Worm (Caenorhabditis elegans) whole organism, L4 larva: ENCODE measurements around the gene par-3.

Experiments used
- F26F4.8 ChIP-seq: fragments of 200-800 bp; sonication (Bioruptor generic); conservative IDR thresholded peaks from 2 replicates; pipeline ENCODE4 v1.3.6; 2022; ENCODE audit warnings: missing genetic modification characterization, missing compliant biosample characterization
- F49E8.2 ChIP-seq: sonication (generic microtip); optimal IDR thresholded peaks from 2 replicates; lab custom pipeline; 2016; ENCODE audit warnings: missing compliant biosample characterization, mild to moderate bottlenecking, missing genetic modification characterization, borderline replicate concordance
- R02D3.7 ChIP-seq: fragments of 150-350 bp; sonication (generic microtip); optimal IDR thresholded peaks from 3 replicates; lab custom pipeline; 2014; ENCODE audit warnings: missing biosample characterization, missing genetic modification characterization
- T20F7.1 ChIP-seq: fragments of 200-800 bp; sonication (Bioruptor generic); optimal IDR thresholded peaks from 2 replicates; lab custom pipeline; 2018; ENCODE audit warnings: mild to moderate bottlenecking, missing genetic modification characterization, missing compliant biosample characterization
- ZK337.2 ChIP-seq: fragments of 200-800 bp; sonication (Bioruptor generic); IDR thresholded peaks from 2 replicates; pipeline ENCODE4 v1.3.6; 2022; ENCODE audit warnings: missing genetic modification reagents, missing genetic modification characterization, missing compliant biosample characterization
- aha-1 ChIP-seq: fragments of 150-350 bp; peaks from one replicate; lab custom pipeline; 2014; ENCODE audit warnings: missing biosample characterization, missing genetic modification characterization
- aly-2 ChIP-seq: sonication (generic microtip); optimal IDR thresholded peaks from 2 replicates; lab custom pipeline; 2018; ENCODE audit warnings: missing biosample characterization, missing genetic modification characterization
- ama-1 ChIP-seq: fragments of 150-350 bp; optimal IDR thresholded peaks from 2 replicates; lab custom pipeline; 2014; ENCODE audit warnings: inconsistent platforms, mixed read lengths
- attf-4 ChIP-seq: sonication (generic microtip); optimal IDR thresholded peaks from 3 replicates; lab custom pipeline; 2017; ENCODE audit warnings: missing biosample characterization, missing genetic modification characterization
- ceh-20 ChIP-seq: fragments of 200-800 bp; sonication (Bioruptor generic); IDR thresholded peaks from 2 replicates; pipeline ENCODE4 v1.3.6; 2022; ENCODE audit warnings: missing genetic modification reagents, missing genetic modification characterization, missing compliant biosample characterization
- ceh-28 ChIP-seq: fragments of 150-350 bp; optimal IDR thresholded peaks from 2 replicates; lab custom pipeline; 2014; ENCODE audit warnings: missing biosample characterization, missing genetic modification reagents, missing genetic modification characterization
- ceh-82 ChIP-seq: sonication (generic microtip); optimal IDR thresholded peaks from 2 replicates; lab custom pipeline; 2017; ENCODE audit warnings: missing biosample characterization, missing genetic modification characterization
- cey-2 ChIP-seq: sonication (generic microtip); optimal IDR thresholded peaks from 3 replicates; lab custom pipeline; 2017; ENCODE audit warnings: missing genetic modification characterization, mild to moderate bottlenecking, missing compliant biosample characterization, antibody characterized with exemption, borderline replicate concordance; ENCODE audit not compliant: insufficient read depth
- daf-19 ChIP-seq: fragments of 200-800 bp; sonication (Bioruptor generic); conservative IDR thresholded peaks from 2 replicates; pipeline ENCODE4 v1.3.6; 2022; ENCODE audit warnings: missing genetic modification characterization, missing compliant biosample characterization
- daf-8 ChIP-seq: fragments of 200-800 bp; sonication (Bioruptor generic); IDR thresholded peaks from 2 replicates; pipeline ENCODE4 v1.3.6; 2022; ENCODE audit warnings: missing genetic modification characterization, missing compliant biosample characterization
- dmd-6 ChIP-seq: fragments of 200-800 bp; sonication (Bioruptor generic); IDR thresholded peaks from 2 replicates; pipeline ENCODE4 v1.3.6; 2022; ENCODE audit warnings: missing genetic modification reagents, missing genetic modification characterization, missing compliant biosample characterization
- duxl-1 ChIP-seq: sonication (generic microtip); optimal IDR thresholded peaks from 2 replicates; lab custom pipeline; 2016; ENCODE audit warnings: mild to moderate bottlenecking, missing genetic modification characterization, moderate library complexity, missing compliant biosample characterization; ENCODE audit not compliant: poor library complexity
- dve-1 ChIP-seq: sonication (generic microtip); optimal IDR thresholded peaks from 2 replicates; lab custom pipeline; 2017; ENCODE audit warnings: antibody characterized with exemption, mild to moderate bottlenecking, missing genetic modification characterization, missing compliant biosample characterization; ENCODE audit not compliant: insufficient read depth
- fos-1 ChIP-seq: fragments of 150-350 bp; optimal IDR thresholded peaks from 2 replicates; lab custom pipeline; 2014; ENCODE audit warnings: missing biosample characterization, missing genetic modification characterization
- hlh-11 ChIP-seq: fragments of 200-800 bp; sonication (Bioruptor generic); optimal IDR thresholded peaks from 2 replicates; lab custom pipeline; 2018; ENCODE audit warnings: mild to moderate bottlenecking, missing genetic modification characterization, missing compliant biosample characterization
- hlh-30 ChIP-seq: sonication (generic microtip); optimal IDR thresholded peaks from 2 replicates; lab custom pipeline; 2017; ENCODE audit warnings: antibody characterized with exemption, mild to moderate bottlenecking, missing genetic modification characterization, missing compliant biosample characterization; ENCODE audit not compliant: insufficient read depth
- hmg-1.1 ChIP-seq: fragments of 200-800 bp; sonication (Bioruptor generic); IDR thresholded peaks from 2 replicates; pipeline ENCODE4 v1.3.6; 2022; ENCODE audit warnings: missing genetic modification reagents, missing genetic modification characterization, missing compliant biosample characterization
- lin-1 ChIP-seq: fragments of 200-800 bp; sonication (Bioruptor generic); IDR thresholded peaks from 2 replicates; pipeline ENCODE4 v1.3.6; 2022; ENCODE audit warnings: missing genetic modification reagents, missing genetic modification characterization, missing compliant biosample characterization
- lin-29 ChIP-seq: fragments of 200-800 bp; sonication (Bioruptor generic); IDR thresholded peaks from 2 replicates; pipeline ENCODE4 v1.3.6; 2022; ENCODE audit warnings: missing genetic modification reagents, missing genetic modification characterization, missing compliant biosample characterization
- lin-38 ChIP-seq: fragments of 200-800 bp; sonication (Bioruptor generic); IDR thresholded peaks from 2 replicates; pipeline ENCODE4 v1.3.6; 2022; ENCODE audit warnings: missing genetic modification reagents, missing genetic modification characterization, missing compliant biosample characterization
- madf-9 ChIP-seq: fragments of 200-800 bp; sonication (Bioruptor generic); conservative IDR thresholded peaks from 2 replicates; pipeline ENCODE4 v1.3.6; 2022; ENCODE audit warnings: missing genetic modification reagents, missing genetic modification characterization, missing compliant biosample characterization
- mdl-1 ChIP-seq, 2 experiments: fragments of 150-350 bp in 1 of 2; sonication (generic microtip) in 1 of 2; optimal IDR thresholded peaks; 2 replicates each; lab custom pipeline; 2014 to 2017; ENCODE audit warnings: missing biosample characterization in 2 of 2, missing genetic modification characterization in 2 of 2
- mes-2 ChIP-seq: sonication (generic microtip); optimal IDR thresholded peaks from 2 replicates; lab custom pipeline; 2016; ENCODE audit warnings: missing genotype, mild to moderate bottlenecking, missing genetic modification characterization, missing compliant biosample characterization; ENCODE audit not compliant: poor library complexity, severe bottlenecking
- mxl-3 ChIP-seq: fragments of 200-800 bp; sonication (Bioruptor generic); optimal IDR thresholded peaks from 2 replicates; lab custom pipeline; 2018; ENCODE audit warnings: mild to moderate bottlenecking, missing genetic modification characterization, missing compliant biosample characterization
- nhr-11 ChIP-seq: fragments of 150-350 bp; optimal IDR thresholded peaks from 2 replicates; lab custom pipeline; 2014; ENCODE audit warnings: missing biosample characterization, missing genetic modification characterization
- nhr-28 ChIP-seq: fragments of 150-350 bp; optimal IDR thresholded peaks from 2 replicates; lab custom pipeline; 2014; ENCODE audit warnings: missing biosample characterization, missing genetic modification characterization
- nhr-41 ChIP-seq: fragments of 200-800 bp; sonication (Bioruptor generic); IDR thresholded peaks from 2 replicates; pipeline ENCODE4 v1.3.6; 2022; ENCODE audit warnings: missing genetic modification reagents, missing genetic modification characterization, missing compliant biosample characterization
- nhr-42 ChIP-seq: fragments of 200-800 bp; sonication (Bioruptor generic); IDR thresholded peaks from 2 replicates; pipeline ENCODE4 v1.3.6; 2022; ENCODE audit warnings: missing genetic modification characterization, missing compliant biosample characterization
- nhr-48 ChIP-seq: sonication (generic microtip); optimal IDR thresholded peaks from 2 replicates; lab custom pipeline; 2016; ENCODE audit warnings: mild to moderate bottlenecking, missing genetic modification characterization, missing compliant biosample characterization
- nhr-76 ChIP-seq: fragments of 150-350 bp; optimal IDR thresholded peaks from 2 replicates; lab custom pipeline; 2014; ENCODE audit warnings: missing biosample characterization, missing genetic modification characterization
- nhr-77 ChIP-seq: fragments of 150-350 bp; optimal IDR thresholded peaks from 2 replicates; lab custom pipeline; 2014; ENCODE audit warnings: missing biosample characterization, missing genetic modification characterization
- pqm-1 ChIP-seq: sonication (generic microtip); optimal IDR thresholded peaks from 2 replicates; lab custom pipeline; 2017; ENCODE audit warnings: missing biosample characterization, missing genetic modification characterization
- rbr-2 ChIP-seq: sonication (generic microtip); optimal IDR thresholded peaks from 2 replicates; lab custom pipeline; 2016; ENCODE audit warnings: missing genotype, missing genetic modification characterization, missing compliant biosample characterization
- set-16 ChIP-seq: fragments of 200-800 bp; sonication (Bioruptor generic); IDR thresholded peaks from 2 replicates; pipeline ENCODE4 v1.3.6; 2022; ENCODE audit warnings: missing genetic modification reagents, missing genetic modification characterization, missing compliant biosample characterization
- skn-1 ChIP-seq: fragments of 150-350 bp; optimal IDR thresholded peaks from 2 replicates; lab custom pipeline; 2014; ENCODE audit warnings: missing biosample characterization, missing genetic modification characterization
- spr-1 ChIP-seq: sonication (generic microtip); optimal IDR thresholded peaks from 2 replicates; lab custom pipeline; 2016; ENCODE audit warnings: mild to moderate bottlenecking, missing genetic modification characterization, missing compliant biosample characterization
- unc-39 ChIP-seq: sonication (generic microtip); optimal IDR thresholded peaks from 2 replicates; lab custom pipeline; 2017; ENCODE audit warnings: missing biosample characterization, missing genetic modification characterization
- zfp-2 ChIP-seq: sonication (generic microtip); optimal IDR thresholded peaks from 2 replicates; lab custom pipeline; 2016; ENCODE audit warnings: mild to moderate bottlenecking, missing genetic modification characterization, missing compliant biosample characterization
- zip-11 ChIP-seq: fragments of 200-800 bp; sonication (Bioruptor generic); IDR thresholded peaks from 2 replicates; pipeline ENCODE4 v1.3.6; 2022; ENCODE audit warnings: missing genetic modification characterization, missing compliant biosample characterization
- ztf-11 ChIP-seq: fragments of 150-350 bp; optimal IDR thresholded peaks from 2 replicates; lab custom pipeline; 2014; ENCODE audit warnings: missing biosample characterization, missing genetic modification characterization
- ztf-7 ChIP-seq: fragments of 150-350 bp; optimal IDR thresholded peaks from 2 replicates; lab custom pipeline; 2014; ENCODE audit warnings: missing biosample characterization, missing genetic modification characterization

par-3 gene

DNA sequence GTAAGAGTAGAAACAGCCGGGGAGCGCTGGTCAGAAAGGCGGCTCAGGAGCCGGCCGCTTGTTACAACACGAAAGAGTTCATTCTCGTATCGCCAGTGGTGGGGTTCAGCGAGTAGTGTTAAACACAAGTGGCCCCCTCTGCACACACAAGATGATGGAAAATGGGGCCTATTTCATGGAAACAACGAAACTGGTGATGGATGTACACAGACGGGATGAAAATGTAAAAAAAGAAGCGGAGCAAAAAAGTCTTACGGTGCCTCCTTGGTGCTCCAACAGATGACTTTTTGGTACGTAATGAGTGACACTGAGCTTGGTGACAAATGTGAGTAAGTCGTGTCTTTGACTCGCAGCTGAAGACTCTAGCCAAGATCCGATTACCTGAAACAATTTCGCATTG is 44.0 kb downstream of the par-3 start (continued):
- TF ChIP-seq daf-19 (no peak), mes-2 (tag; lab: Kevin White, UChicago) (peak; percentile 1), nhr-76 (tag; lab: Kevin White, UChicago) (no peak), hlh-11 (tag; lab: Kevin White, UChicago) (peak; percentile 30), duxl-1 (tag; lab: Kevin White, UChicago) (no peak), nhr-11 (peak; percentile 27), ceh-28 (tag; lab: Kevin White, UChicago) (no peak), dmd-6 (GFP tag; lab: Robert Waterston, UW) (no peak), F26F4.8 (GFP tag; lab: Robert Waterston, UW) (0 out of 2 replicates have a peak, but pooled peaks have one; percentile 5)

DNA sequence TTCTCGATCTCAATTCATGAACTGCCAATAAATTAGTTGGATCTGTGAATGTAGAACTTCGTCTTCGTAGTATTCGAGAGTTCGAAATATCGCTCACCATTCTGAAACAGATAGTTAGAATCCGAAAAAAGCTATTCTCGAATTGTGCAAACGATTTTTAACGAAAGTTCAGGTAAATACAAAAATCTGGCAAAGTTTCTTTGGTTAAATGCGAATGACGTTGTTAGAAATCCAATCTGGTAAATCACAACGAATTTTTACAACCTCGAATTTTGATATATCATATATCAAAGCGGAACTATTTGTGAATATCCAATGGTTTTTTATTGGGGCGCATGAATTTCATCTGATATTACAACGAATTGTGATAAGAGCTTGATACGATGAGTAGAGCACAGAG is 45.2 kb downstream of the par-3 start, which contains the start of gene hpo-28:
TSS of gene hpo-28 (minus strand) at position 101 of the 400 bp plus-strand sequence.
- no peak for TF ChIP-seq ztf-11
- TF ChIP-seq set-16 (GFP tag; lab: Robert Waterston, UW): no peak
- TF ChIP-seq zfp-2 (tag; lab: Kevin White, UChicago): no peak
- TF ChIP-seq T20F7.1 (GFP tag; lab: Kevin White, UChicago): no peak
- TF ChIP-seq lin-29 (GFP tag; lab: Robert Waterston, UW): no peak
- no peak for TF ChIP-seq aly-2
- no peak for TF ChIP-seq ceh-82
- no peak for TF ChIP-seq R02D3.7
- TF ChIP-seq ZK337.2 (GFP tag; lab: Robert Waterston, UW): no peak
- TF ChIP-seq, all 104 proteins: peak for 0

DNA sequence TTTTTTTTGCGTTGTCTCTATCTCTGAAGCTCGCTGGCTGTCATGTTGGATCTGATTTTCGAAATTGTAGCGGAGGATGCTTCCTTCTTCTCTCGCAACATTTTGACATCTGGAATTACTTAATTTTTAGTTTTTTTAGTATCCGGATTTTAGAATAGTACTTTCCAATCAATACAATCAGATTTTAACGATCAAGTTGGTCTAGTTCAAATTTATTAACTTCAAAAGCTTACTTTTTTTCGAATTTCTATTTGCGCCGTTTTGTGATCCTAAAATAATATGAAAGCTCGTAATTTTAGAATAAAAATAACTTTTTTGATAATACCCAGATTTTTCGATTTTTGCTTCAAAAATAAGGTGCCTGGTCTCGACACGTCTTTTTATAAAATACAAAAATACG is 46.0 kb downstream of the par-3 start, which contains the start of gene B0336.12:
TSS of gene B0336.12 (minus strand) at position 101 of the 400 bp plus-strand sequence.
- TF ChIP-seq lin-38 (GFP tag; lab: Robert Waterston, UW) (0 out of 2 replicates have a peak, but pooled peaks have one; percentile 22), F49E8.2 (tag; lab: Kevin White, UChicago) (no peak)
- TF ChIP-seq, all 104 proteins: peak for 1

DNA sequence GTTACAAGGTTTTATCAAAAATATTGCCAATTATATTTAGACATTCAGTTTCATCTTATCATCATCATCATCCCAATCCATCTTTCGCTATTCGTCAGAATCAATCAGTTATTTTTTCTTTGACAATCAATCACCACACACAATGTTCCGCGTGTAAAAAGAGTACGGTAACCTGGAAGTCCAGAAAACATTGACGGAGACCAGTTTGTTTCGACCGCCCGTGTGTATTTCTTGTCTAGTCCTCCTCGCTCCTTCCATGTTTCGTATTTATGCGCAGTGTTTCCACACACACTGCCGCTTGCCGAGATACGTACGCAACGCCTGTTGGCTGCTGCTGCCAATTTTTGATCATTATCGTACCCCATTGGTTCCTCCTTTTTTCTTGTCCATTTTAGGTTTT is 46.6 kb downstream of the par-3 start:
- TF ChIP-seq skn-1 (no peak), R02D3.7 (no peak), mes-2 (tag; lab: Kevin White, UChicago) (peak; percentile 41), lin-38 (GFP tag; lab: Robert Waterston, UW) (no peak), rbr-2 (tag; lab: Kevin White, UChicago) (peak; percentile 22), fos-1 (tag; lab: Kevin White, UChicago) (no peak), spr-1 (tag; lab: Kevin White, UChicago) (peak; percentile 45), unc-39 (tag; lab: Kevin White, UChicago) (no peak), pqm-1 (tag; lab: Kevin White, UChicago) (peak; percentile 4), ztf-7 (tag; lab: Kevin White, UChicago) (no peak), zip-11 (no peak), lin-1 (GFP tag; lab: Robert Waterston, UW) (no peak), aha-1 (tag; lab: Kevin White, UChicago) (peak; percentile 83), nhr-41 (GFP tag; lab: Robert Waterston, UW) (0 out of 2 replicates have a peak, but pooled peaks have one; percentile 26), dve-1 (peak; percentile 41), attf-4 (no peak), nhr-48 (tag; lab: Kevin White, UChicago) (peak; percentile 64), madf-9 (GFP tag; lab: Robert Waterston, UW) (0 out of 2 replicates have a peak, but pooled peaks have one; percentile 42), mxl-3 (GFP tag; lab: Kevin White, UChicago) (peak; percentile 95), cey-2 (tag; lab: Kevin White, UChicago) (no peak), hmg-1.1 (GFP tag; lab: Robert Waterston, UW) (0 out of 2 replicates have a peak, but pooled peaks have one; percentile 37), nhr-28 (tag; lab: Kevin White, UChicago) (peak; percentile 86), nhr-77 (tag; lab: Kevin White, UChicago) (no peak), hlh-30 (tag; lab: Kevin White, UChicago) (peak; percentile 44), nhr-42 (GFP tag; lab: Robert Waterston, UW) (no peak), ceh-20 (GFP tag; lab: Robert Waterston, UW) (0 out of 2 replicates have a peak, but pooled peaks have one; percentile 37), nhr-76 (tag; lab: Kevin White, UChicago) (no peak), dmd-6 (GFP tag; lab: Robert Waterston, UW) (peak; percentile 30; the same call in 1 of the 2 replicates), daf-8 (GFP tag; lab: Robert Waterston, UW) (no peak), mdl-1 (tag; optimal IDR thresholded peaks at IDR 0.05; lab: Kevin White, UChicago) (peak in 1 of 2 experiments; percentile 80), ama-1 (lab: Kevin White, UChicago) (peak; percentile 51)
